Fruit fly (Drosophila melanogaster) whole organism, embryonic: ENCODE measurements around the gene rols.

Experiments
- ATbp ChIP-seq: fragments of 200-800 bp; sonication (Bioruptor generic); optimal IDR thresholded peaks from 2 replicates; lab custom pipeline; 2017; ENCODE audit warnings: missing biosample characterization, mild to moderate bottlenecking, missing genetic modification characterization, missing genetic modification reagents
- Atf3 ChIP-seq: fragments of 200-800 bp; sonication (Bioruptor generic); optimal IDR thresholded peaks from 3 replicates; lab custom pipeline; 2016; ENCODE audit warnings: missing biosample characterization, missing genetic modification characterization
- Bgb ChIP-seq: fragments of 200-800 bp; sonication (Bioruptor generic); IDR thresholded peaks from 2 replicates; pipeline ENCODE4 v1.3.6; 2022; ENCODE audit warnings: missing biosample characterization, missing genetic modification characterization; ENCODE audit not compliant: partially characterized antibody
- Blimp-1 ChIP-seq: fragments of 200-800 bp; sonication (Bioruptor generic); optimal IDR thresholded peaks from 3 replicates; lab custom pipeline; 2018; ENCODE audit warnings: missing biosample characterization, missing genetic modification characterization, mild to moderate bottlenecking, moderate library complexity, missing genetic modification reagents
- CG12071 ChIP-seq: fragments of 200-800 bp; sonication (Bioruptor generic); optimal IDR thresholded peaks from 3 replicates; lab custom pipeline; 2018; ENCODE audit warnings: missing biosample characterization, mild to moderate bottlenecking, missing genetic modification characterization
- CG12219 ChIP-seq: fragments of 200-800 bp; sonication (Bioruptor generic); optimal IDR thresholded peaks from 3 replicates; lab custom pipeline; 2018; ENCODE audit warnings: missing biosample characterization, mild to moderate bottlenecking, missing genetic modification characterization
- CG13424 ChIP-seq: fragments of 200-800 bp; sonication (Bioruptor generic); optimal IDR thresholded peaks from 2 replicates; lab custom pipeline; 2019; ENCODE audit warnings: missing biosample characterization, mild to moderate bottlenecking, missing genetic modification characterization, moderate library complexity
- CG16815 ChIP-seq: fragments of 200-800 bp; sonication (Bioruptor generic); optimal IDR thresholded peaks from 3 replicates; lab custom pipeline; 2017; ENCODE audit warnings: missing biosample characterization, mild to moderate bottlenecking, missing genetic modification characterization
- CG16863 ChIP-seq: fragments of 200-800 bp; sonication (Bioruptor generic); optimal IDR thresholded peaks from 3 replicates; lab custom pipeline; 2016; ENCODE audit warnings: missing biosample characterization, missing genetic modification characterization
- CG17328 ChIP-seq: fragments of 200-800 bp; sonication (Bioruptor generic); IDR thresholded peaks from 2 replicates; pipeline ENCODE4 v1.3.6; 2022; ENCODE audit warnings: missing biosample characterization, missing genetic modification characterization
- CG17359 ChIP-seq: fragments of 200-800 bp; sonication (Bioruptor generic); optimal IDR thresholded peaks from 3 replicates; lab custom pipeline; 2018; ENCODE audit warnings: missing biosample characterization, mild to moderate bottlenecking, missing genetic modification characterization, moderate library complexity
- CG17568 ChIP-seq: fragments of 200-800 bp; sonication (Bioruptor generic); optimal IDR thresholded peaks from 2 replicates; lab custom pipeline; 2018; ENCODE audit warnings: missing biosample characterization, mild to moderate bottlenecking, missing genetic modification characterization, moderate library complexity
- CG18262 ChIP-seq: fragments of 200-800 bp; optimal IDR thresholded peaks from 3 replicates; lab custom pipeline; 2019; ENCODE audit warnings: missing biosample characterization, mild to moderate bottlenecking, missing genetic modification characterization, moderate library complexity
- CG2129 ChIP-seq: fragments of 200-800 bp; sonication (Bioruptor generic); IDR thresholded peaks from 2 replicates; pipeline ENCODE4 v1.3.6; 2022; ENCODE audit warnings: missing biosample characterization, missing genetic modification characterization; ENCODE audit not compliant: partially characterized antibody
- CG2678 ChIP-seq: fragments of 200-800 bp; sonication (Bioruptor generic); optimal IDR thresholded peaks from 3 replicates; lab custom pipeline; 2019; ENCODE audit warnings: missing biosample characterization, mild to moderate bottlenecking, missing genetic modification characterization, moderate library complexity
- CG2712 ChIP-seq: fragments of 200-800 bp; optimal IDR thresholded peaks from 3 replicates; lab custom pipeline; 2019; ENCODE audit warnings: missing biosample characterization, mild to moderate bottlenecking, missing genetic modification characterization, moderate library complexity
- CG4424 ChIP-seq: fragments of 200-800 bp; sonication (Bioruptor generic); optimal IDR thresholded peaks from 3 replicates; lab custom pipeline; 2016; ENCODE audit warnings: missing biosample characterization, missing genetic modification characterization
- CG4707 ChIP-seq: fragments of 200-800 bp; sonication (Bioruptor generic); optimal IDR thresholded peaks from 2 replicates; lab custom pipeline; 2018; ENCODE audit warnings: missing biosample characterization, mild to moderate bottlenecking, missing genetic modification characterization, moderate library complexity
- CG6689 ChIP-seq: fragments of 200-800 bp; sonication (Bioruptor generic); IDR thresholded peaks from 2 replicates; pipeline ENCODE4 v1.3.6; 2022; ENCODE audit warnings: missing biosample characterization, missing genetic modification characterization
- CG8089 ChIP-seq: fragments of 200-800 bp; sonication (Bioruptor generic); optimal IDR thresholded peaks from 3 replicates; lab custom pipeline; 2016; ENCODE audit warnings: missing biosample characterization, missing genetic modification characterization
- CG8388 ChIP-seq: fragments of 200-800 bp; sonication (Bioruptor generic); optimal IDR thresholded peaks from 2 replicates; lab custom pipeline; 2019; ENCODE audit warnings: missing biosample characterization, mild to moderate bottlenecking, missing genetic modification characterization, moderate library complexity
- CG9609 ChIP-seq: fragments of 200-800 bp; sonication (Bioruptor generic); optimal IDR thresholded peaks from 3 replicates; lab custom pipeline; 2016; ENCODE audit warnings: missing biosample characterization, missing genetic modification characterization
- CG9797 ChIP-seq: fragments of 200-800 bp; sonication (Bioruptor generic); optimal IDR thresholded peaks from 3 replicates; lab custom pipeline; 2018; ENCODE audit warnings: missing biosample characterization, mild to moderate bottlenecking, missing genetic modification characterization
- D ChIP-seq, 2 experiments: fragments of 200-800 bp in 1 of 2; fragments of >200 bp in 1 of 2; sonication (Bioruptor generic) in 1 of 2; optimal IDR thresholded peaks; 2 replicates in 1 of 2; 3 replicates in 1 of 2; lab custom pipeline; 2017; ENCODE audit warnings: mild to moderate bottlenecking in 1 of 2, missing biosample characterization in 1 of 2, missing genetic modification characterization in 1 of 2, missing genetic modification reagents in 1 of 2
- D19A ChIP-seq: fragments of 200-800 bp; optimal IDR thresholded peaks from 3 replicates; lab custom pipeline; 2019; ENCODE audit warnings: missing biosample characterization, mild to moderate bottlenecking, missing genetic modification characterization, moderate library complexity
- Drgx ChIP-seq: fragments of 200-800 bp; sonication (Bioruptor generic); IDR thresholded peaks from 2 replicates; pipeline ENCODE4 v1.3.6; 2022; ENCODE audit warnings: missing biosample characterization, missing genetic modification characterization
- Ets97D ChIP-seq: fragments of 200-800 bp; sonication (Bioruptor generic); optimal IDR thresholded peaks from 3 replicates; lab custom pipeline; 2016; ENCODE audit warnings: missing biosample characterization, missing genetic modification characterization
- H15 ChIP-seq: fragments of 200-800 bp; sonication (Bioruptor generic); IDR thresholded peaks from 3 replicates; pipeline ENCODE4 v1.3.6; 2022; ENCODE audit warnings: missing biosample characterization, missing genetic modification characterization
- NfI ChIP-seq: fragments of 200-800 bp; sonication (Bioruptor generic); optimal IDR thresholded peaks from 3 replicates; lab custom pipeline; 2018; ENCODE audit warnings: missing biosample characterization, mild to moderate bottlenecking, missing genetic modification characterization, moderate library complexity
- Sry-δ ChIP-seq: fragments of 200-800 bp; sonication (Bioruptor generic); optimal IDR thresholded peaks from 2 replicates; lab custom pipeline; 2016; ENCODE audit warnings: missing biosample characterization, missing genetic modification characterization
- Taf1 ChIP-seq: fragments of 200-800 bp; sonication (Bioruptor generic); IDR thresholded peaks from 2 replicates; pipeline ENCODE4 v1.3.6; 2022; ENCODE audit warnings: missing biosample characterization, missing genetic modification characterization
- Usf ChIP-seq: fragments of 200-800 bp; sonication (Bioruptor generic); optimal IDR thresholded peaks from 2 replicates; lab custom pipeline; 2017; ENCODE audit warnings: missing genotype, missing biosample characterization, missing genetic modification characterization
- Xrp1 ChIP-seq: fragments of 200-800 bp; sonication (Bioruptor generic); IDR thresholded peaks from 2 replicates; pipeline ENCODE4 v1.3.6; 2022; ENCODE audit warnings: missing biosample characterization, missing genetic modification characterization
- az2 ChIP-seq: fragments of 200-800 bp; sonication (Bioruptor generic); optimal IDR thresholded peaks from 3 replicates; lab custom pipeline; 2016; ENCODE audit warnings: missing biosample characterization, missing genetic modification characterization
- bsh ChIP-seq, 2 experiments: fragments of 200-800 bp; sonication (Bioruptor generic); optimal IDR thresholded peaks; 2 replicates each; lab custom pipeline; 2017 to 2018; ENCODE audit warnings: mild to moderate bottlenecking in 2 of 2, missing biosample characterization in 2 of 2, missing genetic modification characterization in 2 of 2, moderate library complexity in 1 of 2
- croc ChIP-seq: fragments of 200-800 bp; sonication (Bioruptor generic); conservative IDR thresholded peaks from 3 replicates; pipeline ENCODE4 v1.3.6; 2022; ENCODE audit warnings: missing biosample characterization, missing genetic modification characterization
- eyg ChIP-seq: fragments of 200-800 bp; sonication (Bioruptor generic); optimal IDR thresholded peaks from 3 replicates; lab custom pipeline; 2016; ENCODE audit warnings: missing biosample characterization, missing genetic modification characterization
- ftz-f1 ChIP-seq: fragments of 200-800 bp; sonication (Bioruptor generic); optimal IDR thresholded peaks from 2 replicates; lab custom pipeline; 2016; ENCODE audit warnings: missing biosample characterization, missing genetic modification characterization
- gcm ChIP-seq: fragments of 200-800 bp; sonication (Bioruptor generic); optimal IDR thresholded peaks from 2 replicates; lab custom pipeline; 2019; ENCODE audit warnings: missing biosample characterization, mild to moderate bottlenecking, missing genetic modification characterization, moderate library complexity
- ind ChIP-seq: fragments of 200-800 bp; sonication (Bioruptor generic); optimal IDR thresholded peaks from 3 replicates; lab custom pipeline; 2016; ENCODE audit warnings: missing biosample characterization, missing genetic modification characterization
- nmo ChIP-seq: fragments of 200-800 bp; sonication (Bioruptor generic); optimal IDR thresholded peaks from 2 replicates; lab custom pipeline; 2018; ENCODE audit warnings: missing biosample characterization, mild to moderate bottlenecking, missing genetic modification characterization, moderate library complexity
- nom ChIP-seq: fragments of 200-800 bp; sonication (Bioruptor generic); optimal IDR thresholded peaks from 2 replicates; lab custom pipeline; 2017; ENCODE audit warnings: missing biosample characterization, missing genetic modification characterization, mild to moderate bottlenecking, moderate library complexity, missing genetic modification reagents
- onecut ChIP-seq: fragments of 200-800 bp; sonication (Bioruptor generic); IDR thresholded peaks from 2 replicates; pipeline ENCODE4 v1.3.6; 2022; ENCODE audit warnings: missing biosample characterization, missing genetic modification characterization
- phol ChIP-seq: fragments of 200-800 bp; sonication (Bioruptor generic); optimal IDR thresholded peaks from 3 replicates; lab custom pipeline; 2018; ENCODE audit warnings: missing biosample characterization, mild to moderate bottlenecking, missing genetic modification characterization, moderate library complexity
- sens ChIP-seq: fragments of 200-800 bp; sonication (Bioruptor generic); peaks from one replicate; lab custom pipeline; 2016; ENCODE audit warnings: missing biosample characterization, missing genetic modification characterization
- tio ChIP-seq: fragments of 200-800 bp; sonication (Bioruptor generic); optimal IDR thresholded peaks from 2 replicates; lab custom pipeline; 2017; ENCODE audit warnings: missing biosample characterization, missing genetic modification characterization, inconsistent platforms
- unpg ChIP-seq: fragments of 200-800 bp; sonication (Bioruptor generic); optimal IDR thresholded peaks from 3 replicates; lab custom pipeline; 2018; ENCODE audit warnings: missing biosample characterization, mild to moderate bottlenecking, missing genetic modification characterization, moderate library complexity
- usp ChIP-seq: fragments of >200 bp; optimal IDR thresholded peaks from 2 replicates; lab custom pipeline; 2017; ENCODE audit warnings: missing biosample characterization, missing genetic modification characterization
- yki ChIP-seq: fragments of >200 bp; optimal IDR thresholded peaks from 3 replicates; lab custom pipeline; 2018
- zfh1 ChIP-seq: fragments of 200-800 bp; sonication (Bioruptor generic); IDR thresholded peaks from 3 replicates; pipeline ENCODE4 v1.3.6; 2022; ENCODE audit warnings: missing biosample characterization, missing genetic modification characterization

The rols gene

DNA sequence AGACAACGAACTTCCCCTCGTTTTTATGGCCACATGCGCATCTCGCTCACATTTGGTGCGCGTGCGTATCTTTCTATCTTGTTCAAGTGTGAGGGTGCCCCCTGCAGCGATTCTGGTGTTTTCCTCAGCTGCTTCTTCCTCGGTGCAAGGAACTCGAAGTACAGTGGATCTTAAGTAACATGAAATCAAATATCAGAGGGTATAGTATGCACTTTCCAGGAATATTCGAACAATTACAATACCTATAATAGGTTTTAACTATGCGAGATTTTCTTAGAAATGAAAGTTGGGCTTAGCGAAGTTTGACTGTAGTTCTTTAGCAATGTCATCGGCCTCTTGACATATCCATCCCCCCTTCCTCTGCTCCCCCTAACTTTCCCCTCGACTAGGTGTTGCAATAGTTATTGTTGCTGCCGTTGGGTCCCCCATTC is 1.9 kb downstream of the rols start (continued):
- TF ChIP-seq D (optimal IDR thresholded peaks at IDR 0.05; lab: Kevin White, UChicago) = no peak
- peak; percentile 41 for TF ChIP-seq D (GFP tag; optimal IDR thresholded peaks at IDR 0.05; lab: Kevin White, UChicago)
- peak; percentile 55 for TF ChIP-seq CG12219
- TF ChIP-seq CG17568 (GFP tag; lab: Kevin White, UChicago) = no peak
- peak; percentile 33 for TF ChIP-seq nmo (GFP tag; lab: Kevin White, UChicago)
- no peak for TF ChIP-seq CG12071 (GFP tag; lab: Kevin White, UChicago)
- TF ChIP-seq yki (lab: Kevin White, UChicago) = no peak
- TF ChIP-seq CG2712 (tag; lab: Kevin White, UChicago) = peak; percentile 81
- peak; percentile 39 for TF ChIP-seq ATbp (GFP tag; lab: Kevin White, UChicago)
- TF ChIP-seq Taf1 = no peak
- TF ChIP-seq usp (GFP tag; lab: Kevin White, UChicago) = no peak
- TF ChIP-seq gcm = peak; percentile 45
- TF ChIP-seq Xrp1 (GFP tag; lab: Robert Waterston, UW) = peak; percentile 90
- no peak for TF ChIP-seq CG8089
- 0 out of 3 replicates have a peak, but pooled peaks have one; percentile 38 for TF ChIP-seq H15 (GFP tag; lab: Robert Waterston, UW)
- no peak for TF ChIP-seq tio (GFP tag; lab: Kevin White, UChicago)
- TF ChIP-seq CG13424 (tag; lab: Kevin White, UChicago) = peak; percentile 47
- TF ChIP-seq CG8388 (GFP tag; lab: Kevin White, UChicago) = peak; percentile 61
- TF ChIP-seq Drgx = peak; percentile 57; the same call in 1 of the 2 replicates
- TF ChIP-seq CG2678 (tag; lab: Kevin White, UChicago) = peak; percentile 26
- peak; percentile 61 for TF ChIP-seq CG16815
- TF ChIP-seq az2 (GFP tag; lab: Kevin White, UChicago) = peak; percentile 28
- peak; percentile 90 for TF ChIP-seq zfh1 (GFP tag; lab: Robert Waterston, UW)
- peak; percentile 60 for TF ChIP-seq CG4424 (GFP tag; lab: Kevin White, UChicago)
- no peak for TF ChIP-seq ftz-f1 (GFP tag; lab: Kevin White, UChicago)
- peak; percentile 64 for TF ChIP-seq croc
- peak; percentile 1 for TF ChIP-seq NfI
- TF ChIP-seq bsh (GFP tag; optimal IDR thresholded peaks at IDR 0.05; lab: Kevin White, UChicago) = peak; percentile 49 to 80
- peak; percentile 14 for TF ChIP-seq CG17359 (tag; lab: Kevin White, UChicago)
- peak; percentile 2 for TF ChIP-seq ind
- TF ChIP-seq onecut = peak; percentile 48
- TF ChIP-seq CG9609 (GFP tag; lab: Kevin White, UChicago) = peak; percentile 13
- peak; percentile 52 for TF ChIP-seq Atf3 (GFP tag; lab: Kevin White, UChicago)
- TF ChIP-seq sens (GFP tag; lab: Kevin White, UChicago) = peak; percentile 96
- no peak for TF ChIP-seq CG9797
- peak; percentile 14 for TF ChIP-seq nom (GFP tag; lab: Kevin White, UChicago)
- peak; percentile 57 for TF ChIP-seq CG18262 (tag; lab: Kevin White, UChicago)
- TF ChIP-seq CG16863 (GFP tag; lab: Kevin White, UChicago) = peak; percentile 59
- peak; percentile 17 for TF ChIP-seq Usf (GFP tag; lab: Kevin White, UChicago)
- peak; percentile 21 for TF ChIP-seq D19A
- TF ChIP-seq Ets97D (GFP tag; lab: Kevin White, UChicago) = peak; percentile 26
- peak; percentile 52 for TF ChIP-seq phol (tag; lab: Kevin White, UChicago)
- TF ChIP-seq Bgb = no peak
- peak; percentile 22 for TF ChIP-seq CG4707 (GFP tag; lab: Kevin White, UChicago)
- no peak for TF ChIP-seq CG2129 (GFP tag; lab: Robert Waterston, UW)
- TF ChIP-seq eyg = no peak
- TF ChIP-seq Sry-δ (GFP tag; lab: Kevin White, UChicago) = peak; percentile 10
- TF ChIP-seq unpg (GFP tag; lab: Kevin White, UChicago) = peak; percentile 60
- peak; percentile 44 for TF ChIP-seq Blimp-1 (GFP tag; lab: Kevin White, UChicago)
- peak; percentile 64 for TF ChIP-seq CG6689 (GFP tag; lab: Robert Waterston, UW)
- peak; percentile 84 for TF ChIP-seq CG17328 (GFP tag; lab: Robert Waterston, UW)
